Worm (Caenorhabditis elegans) whole organism, L4/young adult: ENCODE results near the gene T16A9.3.
"Not testable (repeated sequence)": the region's sequence is repeated elsewhere in the genome, so short reads cannot be mapped to it uniquely, and the experiment has no call there.

Source experiments
- W03F9.2 ChIP-seq: fragments of 150-350 bp; optimal IDR thresholded peaks from 2 replicates; lab custom pipeline; 2014; ENCODE audit warnings: missing biosample characterization, missing genetic modification characterization
- dao-5 ChIP-seq: sonication (generic microtip); optimal IDR thresholded peaks from 2 replicates; lab custom pipeline; 2016; ENCODE audit warnings: missing genotype, missing genetic modification characterization, moderate library complexity, missing compliant biosample characterization
- him-1 ChIP-seq: sonication (generic microtip); optimal IDR thresholded peaks from 2 replicates; lab custom pipeline; 2016; ENCODE audit warnings: missing genotype, missing genetic modification reagents, missing genetic modification characterization, missing compliant biosample characterization

The T16A9.3 gene

ce11 chrV:14205214-14205613 lies at the start of gene T16A9.3:
T16A9.3 (plus strand) TSS chrV:14205514.
- TF ChIP-seq him-1, W03F9.2, dao-5 (tag; lab: Kevin White, UChicago): not testable (repeated sequence)

ce11 chrV:14156468-14156867 lies 48.8 kb upstream of the T16A9.3 start, which contains the start of gene AH10.2:
AH10.2 (plus strand) TSS chrV:14156768.
- TF ChIP-seq him-1 (tag; lab: Kevin White, UChicago) (no peak), dao-5 (tag; lab: Kevin White, UChicago) (no peak), W03F9.2 (tag; lab: Kevin White, UChicago) (no peak)

- TF ChIP-seq dao-5 (tag; lab: Kevin White, UChicago) (no peak), him-1 (tag; lab: Kevin White, UChicago) (no peak), W03F9.2 (tag; lab: Kevin White, UChicago) (no peak)
These were observed 44.6 kb upstream of the T16A9.3 start, which contains the start of gene cest-1.2 for ce11 chrV:14160698-14161097. cest-1.2 (minus strand) TSS chrV:14160862.

- TF ChIP-seq dao-5 (tag; lab: Kevin White, UChicago) (no peak), W03F9.2 (tag; lab: Kevin White, UChicago) (no peak), him-1 (tag; lab: Kevin White, UChicago) (no peak)
These were observed 42.3 kb upstream of the T16A9.3 start, which contains the start of gene srd-26 for ce11 chrV:14162959-14163548. srd-26 (minus strand) TSS chrV:14163009.

- TF ChIP-seq W03F9.2 (tag; lab: Kevin White, UChicago), result no peak
- TF ChIP-seq him-1 (tag; lab: Kevin White, UChicago), result no peak
- no peak for TF ChIP-seq dao-5 (tag; lab: Kevin White, UChicago)
These were observed 39.6 kb upstream of the T16A9.3 start for ce11 chrV:14165745-14166144.

- TF ChIP-seq him-1 (tag; lab: Kevin White, UChicago), result no peak
- TF ChIP-seq W03F9.2 (tag; lab: Kevin White, UChicago), result no peak
- TF ChIP-seq dao-5 (tag; lab: Kevin White, UChicago), result no peak
These were observed 38.7 kb upstream of the T16A9.3 start, which contains the start of gene cest-1.1 for ce11 chrV:14166630-14167029. cest-1.1 (minus strand) TSS chrV:14166730.

- no peak for TF ChIP-seq dao-5 (tag; lab: Kevin White, UChicago)
- TF ChIP-seq W03F9.2 (tag; lab: Kevin White, UChicago), result no peak
- no peak for TF ChIP-seq him-1 (tag; lab: Kevin White, UChicago)
These were observed 37.7 kb upstream of the T16A9.3 start, which contains the start of gene ocam-1 for ce11 chrV:14167629-14168028. ocam-1 (minus strand) TSS chrV:14167729.

ce11 chrV:14171284-14171683 lies 34.0 kb upstream of the T16A9.3 start, which contains the start of gene cest-2.1:
cest-2.1 (minus strand) TSS chrV:14171481.
- TF ChIP-seq dao-5 (tag; lab: Kevin White, UChicago), result no peak
- no peak for TF ChIP-seq W03F9.2 (tag; lab: Kevin White, UChicago)
- TF ChIP-seq him-1 (tag; lab: Kevin White, UChicago), result no peak

ce11 chrV:14175216-14175615 lies 30.1 kb upstream of the T16A9.3 start, which contains the start of gene cest-2.2:
cest-2.2 (minus strand) TSS chrV:14175355.
- TF ChIP-seq dao-5 (tag; lab: Kevin White, UChicago), result no peak
- no peak for TF ChIP-seq him-1 (tag; lab: Kevin White, UChicago)
- TF ChIP-seq W03F9.2 (tag; lab: Kevin White, UChicago), result no peak

ce11 chrV:14176572-14176971 lies 28.7 kb upstream of the T16A9.3 start:
- TF ChIP-seq him-1 (tag; lab: Kevin White, UChicago) (no peak), dao-5 (tag; lab: Kevin White, UChicago) (no peak), W03F9.2 (tag; lab: Kevin White, UChicago) (no peak)

ce11 chrV:14177657-14178129 lies 27.6 kb upstream of the T16A9.3 start, which contains the start of gene ceh-74:
ceh-74 (plus strand) TSS chrV:14178079.
- TF ChIP-seq dao-5 (tag; lab: Kevin White, UChicago) (no peak), him-1 (tag; lab: Kevin White, UChicago) (no peak), W03F9.2 (tag; lab: Kevin White, UChicago) (no peak)

- TF ChIP-seq dao-5 (tag; lab: Kevin White, UChicago) (no peak), him-1 (tag; lab: Kevin White, UChicago) (no peak), W03F9.2 (tag; lab: Kevin White, UChicago) (no peak)
These were observed 25.4 kb upstream of the T16A9.3 start, which contains the start of gene ZC376.8 for ce11 chrV:14179947-14180346. ZC376.8 (plus strand) TSS chrV:14180247.

- TF ChIP-seq dao-5 (tag; lab: Kevin White, UChicago) (no peak), him-1 (tag; lab: Kevin White, UChicago) (no peak), W03F9.2 (tag; lab: Kevin White, UChicago) (no peak)
These were observed 22.5 kb upstream of the T16A9.3 start, which contains the start of gene cest-2.3 for ce11 chrV:14182860-14183259. cest-2.3 (minus strand) TSS chrV:14182960.
